Fruit fly (Drosophila melanogaster) whole organism, embryonic: ENCODE measurements around the gene mRpL13.

Experiments
- C15 ChIP-seq: fragments of 200-800 bp; sonication (Bioruptor generic); IDR thresholded peaks from 3 replicates; pipeline ENCODE4 v1.3.6; 2022; ENCODE audit warnings: missing biosample characterization, missing genetic modification characterization
- CG1024 ChIP-seq: fragments of 200-800 bp; sonication (Bioruptor generic); IDR thresholded peaks from 2 replicates; pipeline ENCODE4 v1.3.6; 2022; ENCODE audit warnings: missing biosample characterization, missing genetic modification characterization
- CG10959 ChIP-seq: fragments of 200-800 bp; sonication (Bioruptor generic); IDR thresholded peaks from 2 replicates; pipeline ENCODE4 v1.3.6; 2022; ENCODE audit warnings: missing biosample characterization, missing genetic modification characterization
- CG1233 ChIP-seq: fragments of 200-800 bp; sonication (Bioruptor generic); optimal IDR thresholded peaks from 4 replicates; lab custom pipeline; 2018; ENCODE audit warnings: missing biosample characterization, mild to moderate bottlenecking, missing genetic modification characterization
- CG12659 ChIP-seq: fragments of 200-800 bp; sonication (Bioruptor generic); optimal IDR thresholded peaks from 3 replicates; lab custom pipeline; 2017; ENCODE audit warnings: mild to moderate bottlenecking, missing biosample characterization, missing genetic modification reagents, missing genetic modification characterization
- CG14860 ChIP-seq: fragments of 200-800 bp; sonication (Bioruptor generic); IDR thresholded peaks from 3 replicates; pipeline ENCODE4 v1.3.6; 2022; ENCODE audit warnings: missing biosample characterization, missing genetic modification characterization; ENCODE audit not compliant: partially characterized antibody
- CG1602 ChIP-seq: fragments of 200-800 bp; sonication (Bioruptor generic); optimal IDR thresholded peaks from 3 replicates; lab custom pipeline; 2016; ENCODE audit warnings: missing biosample characterization, missing genetic modification characterization
- CG1647 ChIP-seq: fragments of 200-800 bp; sonication (Bioruptor generic); optimal IDR thresholded peaks from 3 replicates; lab custom pipeline; 2016; ENCODE audit warnings: missing biosample characterization, missing genetic modification characterization
- CG2129 ChIP-seq: fragments of 200-800 bp; sonication (Bioruptor generic); IDR thresholded peaks from 2 replicates; pipeline ENCODE4 v1.3.6; 2022; ENCODE audit warnings: missing biosample characterization, missing genetic modification characterization; ENCODE audit not compliant: partially characterized antibody
- CG2889 ChIP-seq: fragments of 200-800 bp; sonication (Bioruptor generic); IDR thresholded peaks from 3 replicates; pipeline ENCODE4 v1.3.6; 2022; ENCODE audit warnings: missing biosample characterization, missing genetic modification characterization
- CG3995 ChIP-seq: fragments of 200-800 bp; sonication (Bioruptor generic); optimal IDR thresholded peaks from 3 replicates; lab custom pipeline; 2016; ENCODE audit warnings: missing biosample characterization, missing genetic modification characterization
- CG42726 ChIP-seq: fragments of 200-800 bp; sonication (Bioruptor generic); IDR thresholded peaks from 2 replicates; pipeline ENCODE4 v1.3.6; 2022; ENCODE audit warnings: missing biosample characterization, missing genetic modification characterization; ENCODE audit not compliant: partially characterized antibody
- CG4404 ChIP-seq: fragments of 200-800 bp; sonication (Bioruptor generic); IDR thresholded peaks from 2 replicates; pipeline ENCODE4 v1.3.6; 2022; ENCODE audit warnings: missing biosample characterization, missing genetic modification characterization
- CG5180 ChIP-seq: fragments of 200-800 bp; sonication (Bioruptor generic); optimal IDR thresholded peaks from 3 replicates; lab custom pipeline; 2017; ENCODE audit warnings: missing biosample characterization, missing genetic modification characterization, mild to moderate bottlenecking, moderate library complexity, missing genetic modification reagents
- CG6254 ChIP-seq: fragments of 200-800 bp; sonication (Bioruptor generic); optimal IDR thresholded peaks from 3 replicates; lab custom pipeline; 2017; ENCODE audit warnings: mild to moderate bottlenecking, missing biosample characterization, missing genetic modification reagents, missing genetic modification characterization
- CG6813 ChIP-seq: fragments of 200-800 bp; sonication (Bioruptor generic); optimal IDR thresholded peaks from 2 replicates; lab custom pipeline; 2017; ENCODE audit warnings: missing biosample characterization, missing genetic modification characterization, mild to moderate bottlenecking, moderate library complexity, missing genetic modification reagents
- CG6854 ChIP-seq: fragments of 200-800 bp; sonication (Bioruptor generic); optimal IDR thresholded peaks from 3 replicates; lab custom pipeline; 2017; ENCODE audit warnings: missing biosample characterization, mild to moderate bottlenecking, missing genetic modification characterization
- CG7271 ChIP-seq: fragments of 200-800 bp; sonication (Bioruptor generic); optimal IDR thresholded peaks from 2 replicates; lab custom pipeline; 2018; ENCODE audit warnings: missing biosample characterization, mild to moderate bottlenecking, missing genetic modification characterization, moderate library complexity
- CG7745 ChIP-seq: fragments of 200-800 bp; sonication (Bioruptor generic); optimal IDR thresholded peaks from 2 replicates; lab custom pipeline; 2018; ENCODE audit warnings: missing biosample characterization, mild to moderate bottlenecking, missing genetic modification characterization, moderate library complexity
- CG8765 ChIP-seq: fragments of 200-800 bp; sonication (Bioruptor generic); IDR thresholded peaks from 2 replicates; pipeline ENCODE4 v1.3.6; 2022; ENCODE audit warnings: missing biosample characterization, missing genetic modification characterization
- Dip2 ChIP-seq: fragments of 200-800 bp; sonication (Bioruptor generic); IDR thresholded peaks from 2 replicates; pipeline ENCODE4 v1.3.6; 2022; ENCODE audit warnings: missing biosample characterization, missing genetic modification characterization
- Doc3 ChIP-seq: fragments of 200-800 bp; sonication (Bioruptor generic); IDR thresholded peaks from 3 replicates; pipeline ENCODE4 v1.3.6; 2022; ENCODE audit warnings: missing biosample characterization, missing genetic modification characterization; ENCODE audit not compliant: partially characterized antibody
- Drgx ChIP-seq: fragments of 200-800 bp; sonication (Bioruptor generic); IDR thresholded peaks from 2 replicates; pipeline ENCODE4 v1.3.6; 2022; ENCODE audit warnings: missing biosample characterization, missing genetic modification characterization
- Fer1 ChIP-seq: fragments of 200-800 bp; sonication (Bioruptor generic); optimal IDR thresholded peaks from 2 replicates; lab custom pipeline; 2017; ENCODE audit warnings: missing biosample characterization, mild to moderate bottlenecking, missing genetic modification characterization
- HHEX ChIP-seq: fragments of 200-800 bp; sonication (Bioruptor generic); optimal IDR thresholded peaks from 3 replicates; lab custom pipeline; 2017; ENCODE audit warnings: missing biosample characterization, mild to moderate bottlenecking, missing genetic modification characterization, missing genetic modification reagents
- NC2α ChIP-seq: fragments of 200-800 bp; sonication (Bioruptor generic); optimal IDR thresholded peaks from 2 replicates; lab custom pipeline; 2016; ENCODE audit warnings: missing biosample characterization, missing genetic modification characterization
- NfI ChIP-seq: fragments of 200-800 bp; sonication (Bioruptor generic); optimal IDR thresholded peaks from 3 replicates; lab custom pipeline; 2018; ENCODE audit warnings: missing biosample characterization, mild to moderate bottlenecking, missing genetic modification characterization, moderate library complexity
- Optix ChIP-seq: fragments of 200-800 bp; sonication (Bioruptor generic); IDR thresholded peaks from 3 replicates; pipeline ENCODE4 v1.3.6; 2022; ENCODE audit warnings: missing biosample characterization, missing genetic modification characterization
- ab ChIP-seq: fragments of 200-800 bp; sonication (Bioruptor generic); optimal IDR thresholded peaks from 2 replicates; lab custom pipeline; 2016; ENCODE audit warnings: missing biosample characterization, missing genetic modification characterization
- bsh ChIP-seq, 2 experiments: fragments of 200-800 bp; sonication (Bioruptor generic); optimal IDR thresholded peaks; 2 replicates each; lab custom pipeline; 2017 to 2018; ENCODE audit warnings: mild to moderate bottlenecking in 2 of 2, missing biosample characterization in 2 of 2, missing genetic modification characterization in 2 of 2, moderate library complexity in 1 of 2
- chif ChIP-seq, 2 experiments: fragments of 200-800 bp; sonication (Bioruptor generic); optimal IDR thresholded peaks; 3 replicates each; lab custom pipeline; 2016; ENCODE audit warnings: missing biosample characterization in 2 of 2, missing genetic modification characterization in 2 of 2
- dmrt99B ChIP-seq: fragments of 200-800 bp; sonication (Bioruptor generic); optimal IDR thresholded peaks from 2 replicates; lab custom pipeline; 2018; ENCODE audit warnings: missing biosample characterization, mild to moderate bottlenecking, missing genetic modification characterization, moderate library complexity
- ems ChIP-seq: fragments of 200-800 bp; sonication (Bioruptor generic); optimal IDR thresholded peaks from 3 replicates; lab custom pipeline; 2016; ENCODE audit warnings: missing biosample characterization, missing genetic modification characterization
- fd96Cb ChIP-seq: fragments of 200-800 bp; sonication (Bioruptor generic); optimal IDR thresholded peaks from 2 replicates; lab custom pipeline; 2018; ENCODE audit warnings: missing biosample characterization, mild to moderate bottlenecking, missing genetic modification characterization, moderate library complexity
- gcm ChIP-seq: fragments of 200-800 bp; sonication (Bioruptor generic); optimal IDR thresholded peaks from 2 replicates; lab custom pipeline; 2019; ENCODE audit warnings: missing biosample characterization, mild to moderate bottlenecking, missing genetic modification characterization, moderate library complexity
- grau ChIP-seq: fragments of 200-800 bp; optimal IDR thresholded peaks from 3 replicates; lab custom pipeline; 2019; ENCODE audit warnings: missing biosample characterization, mild to moderate bottlenecking, missing genetic modification characterization, moderate library complexity
- nau ChIP-seq: fragments of 200-800 bp; sonication (Bioruptor generic); optimal IDR thresholded peaks from 3 replicates; lab custom pipeline; 2017; ENCODE audit warnings: missing biosample characterization, mild to moderate bottlenecking, missing genetic modification characterization, missing genetic modification reagents
- pb ChIP-seq: fragments of 200-800 bp; sonication (Bioruptor generic); optimal IDR thresholded peaks from 3 replicates; lab custom pipeline; 2016; ENCODE audit warnings: missing biosample characterization, missing genetic modification characterization
- prd ChIP-seq, 3 experiments: fragments of >200 bp in 2 of 3; fragments of 200-800 bp in 1 of 3; sonication (Bioruptor generic) in 1 of 3; optimal IDR thresholded peaks in 2 of 3; IDR thresholded peaks in 1 of 3; 2 replicates in 2 of 3; 3 replicates in 1 of 3; pipeline versions ENCODE4 v1.3.6 to Lab custom; 2017 to 2022; ENCODE audit warnings: missing biosample characterization in 1 of 3, missing genetic modification characterization in 1 of 3
- salm ChIP-seq: fragments of 200-800 bp; sonication (Bioruptor generic); optimal IDR thresholded peaks from 2 replicates; lab custom pipeline; 2018; ENCODE audit warnings: missing biosample characterization, mild to moderate bottlenecking, missing genetic modification characterization
- schlank ChIP-seq: fragments of 200-800 bp; sonication (Bioruptor generic); optimal IDR thresholded peaks from 2 replicates; lab custom pipeline; 2018; ENCODE audit warnings: missing biosample characterization, mild to moderate bottlenecking, missing genetic modification characterization
- scrt ChIP-seq: fragments of 200-800 bp; sonication (Bioruptor generic); optimal IDR thresholded peaks from 2 replicates; lab custom pipeline; 2018; ENCODE audit warnings: missing biosample characterization, mild to moderate bottlenecking, missing genetic modification characterization, moderate library complexity
- ssp ChIP-seq: fragments of 200-800 bp; sonication (Bioruptor generic); IDR thresholded peaks from 2 replicates; pipeline ENCODE4 v1.3.6; 2022; ENCODE audit warnings: missing biosample characterization, missing genetic modification characterization
- ttk ChIP-seq: fragments of 200-800 bp; sonication (Bioruptor generic); IDR thresholded peaks from 2 replicates; pipeline ENCODE4 v2.1.2; 2022; ENCODE audit warnings: missing biosample characterization, missing genetic modification characterization
- tup ChIP-seq: fragments of 200-800 bp; sonication (Bioruptor generic); optimal IDR thresholded peaks from 2 replicates; lab custom pipeline; 2016; ENCODE audit warnings: missing biosample characterization, mild to moderate bottlenecking, missing genetic modification characterization, moderate library complexity
- vvl ChIP-seq: fragments of 200-800 bp; sonication (Bioruptor generic); IDR thresholded peaks from 2 replicates; pipeline ENCODE4 v1.3.6; 2022; ENCODE audit warnings: missing biosample characterization, missing genetic modification characterization

The mRpL13 gene

DNA sequence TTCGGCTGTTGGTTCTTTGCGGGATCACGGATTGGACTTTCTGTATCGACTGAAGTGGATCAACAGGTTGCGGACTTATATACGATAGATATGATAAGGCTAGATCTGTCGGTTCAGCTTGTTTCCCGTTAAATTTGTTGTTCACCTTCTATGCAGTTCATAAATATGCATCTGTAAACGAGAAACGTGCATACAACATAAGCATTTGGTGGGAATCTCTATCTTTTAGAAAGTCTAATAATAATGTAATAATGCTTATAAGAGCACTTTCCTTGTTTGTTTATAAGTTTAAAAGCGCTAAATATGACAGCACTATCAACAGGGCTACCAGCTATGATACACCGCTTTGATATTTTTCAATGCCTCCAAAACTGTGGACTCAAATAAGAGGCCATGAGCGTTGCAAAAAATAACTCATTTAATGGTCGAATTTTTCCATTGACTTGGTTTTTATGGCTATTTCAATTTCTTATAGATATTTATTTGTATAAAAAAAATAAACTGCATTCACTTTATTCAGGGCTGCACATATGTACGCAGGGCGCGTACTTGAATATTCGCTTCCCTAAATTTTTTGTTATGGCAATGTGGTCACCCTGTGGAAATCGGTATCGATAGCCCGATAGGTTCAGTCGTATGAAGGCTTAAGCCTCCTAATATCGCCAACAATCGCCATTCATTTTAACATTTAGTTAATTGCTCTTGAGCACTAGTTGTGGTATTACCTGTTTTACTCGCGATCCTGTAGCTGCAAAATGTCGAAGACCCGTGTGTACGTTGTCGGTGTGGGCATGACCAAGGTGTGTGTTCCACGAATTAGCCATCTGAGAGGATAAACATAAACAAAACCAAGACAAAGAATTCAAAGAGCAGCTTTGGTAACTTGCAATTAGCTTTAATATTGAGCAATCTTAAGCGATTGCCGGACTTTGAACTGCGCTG lies 28.2 kb downstream of the mRpL13 start, which contains the start of the genes CG17597 and ScpX (continued):
- TF ChIP-seq pb (GFP tag; lab: Kevin White, UChicago) (no peak), CG14860 (peak; percentile 84), dmrt99B (tag; lab: Kevin White, UChicago) (peak; percentile 50), grau (tag; lab: Kevin White, UChicago) (peak; percentile 69), CG42726 (peak; percentile 73), CG7745 (tag; lab: Kevin White, UChicago) (no peak), CG1647 (GFP tag; lab: Kevin White, UChicago) (peak; percentile 51), CG1233 (peak; percentile 38), Optix (GFP tag; lab: Robert Waterston, UW) (0 out of 3 replicates have a peak, but pooled peaks have one; percentile 6), bsh (GFP tag; optimal IDR thresholded peaks at IDR 0.05; lab: Kevin White, UChicago) (peak; percentile 48 to 56), CG6254 (GFP tag; lab: Kevin White, UChicago) (peak; percentile 100), ems (GFP tag; lab: Kevin White, UChicago) (peak; percentile 71), CG2889 (GFP tag; lab: Robert Waterston, UW) (no peak), HHEX (GFP tag; lab: Kevin White, UChicago) (peak; percentile 39), fd96Cb (tag; lab: Kevin White, UChicago) (peak; percentile 40), salm (tag; lab: Kevin White, UChicago) (no peak), CG6813 (GFP tag; lab: Kevin White, UChicago) (no peak), CG6854 (GFP tag; lab: Kevin White, UChicago) (peak; percentile 45), Fer1 (GFP tag; lab: Kevin White, UChicago) (peak; percentile 49), C15 (GFP tag; lab: Robert Waterston, UW) (0 out of 3 replicates have a peak, but pooled peaks have one; percentile 29), ssp (GFP tag; lab: Robert Waterston, UW) (peak; percentile 41), vvl (GFP tag; lab: Robert Waterston, UW) (peak; percentile 32; the same call in 1 of the 2 replicates), ttk (GFP tag; lab: Robert Waterston, UW) (no peak), chif (GFP tag; optimal IDR thresholded peaks at IDR 0.05; lab: Kevin White, UChicago) (peak; percentile 22 to 75), CG5180 (GFP tag; lab: Kevin White, UChicago) (peak; percentile 34), CG7271 (tag; lab: Kevin White, UChicago) (no peak), CG3995 (GFP tag; lab: Kevin White, UChicago) (peak; percentile 24), NC2α (GFP tag; lab: Kevin White, UChicago) (peak; percentile 56), tup (GFP tag; lab: Kevin White, UChicago) (peak; percentile 37), nau (GFP tag; lab: Kevin White, UChicago) (no peak), CG8765 (GFP tag; lab: Robert Waterston, UW) (peak; percentile 29; the same call in 1 of the 2 replicates), Dip2 (GFP tag; lab: Robert Waterston, UW) (no peak), Drgx (GFP tag; lab: Robert Waterston, UW) (no peak), CG1602 (GFP tag; lab: Kevin White, UChicago) (peak; percentile 65), ab (peak; percentile 24), CG10959 (GFP tag; lab: Robert Waterston, UW) (no peak; the same call in 1 of the 2 replicates), schlank (tag; lab: Kevin White, UChicago) (no peak), CG12659 (GFP tag; lab: Kevin White, UChicago) (peak; percentile 81), CG1024 (peak; percentile 23), CG4404 (GFP tag; lab: Robert Waterston, UW) (peak; percentile 35; the same call in 1 of the 2 replicates), prd (optimal IDR thresholded peaks at IDR 0.05; lab: Kevin White, UChicago) (no peak), prd (GFP tag; IDR thresholded peaks at IDR 0.05; lab: Robert Waterston, UW) (peak; percentile 69; the same call in 2 of the 3 replicates), Doc3 (GFP tag; lab: Robert Waterston, UW) (peak; percentile 78), gcm (GFP tag; lab: Kevin White, UChicago) (peak; percentile 6), scrt (peak; percentile 90), CG2129 (GFP tag; lab: Robert Waterston, UW) (peak; percentile 52), NfI (GFP tag; lab: Kevin White, UChicago) (peak; percentile 52)
